Fruit fly (Drosophila melanogaster) S2 (cell line): ENCODE results near the gene Abcd3.

ENCODE experiments used
- CG8478 ChIP-seq: fragments of >200 bp; optimal IDR thresholded peaks from 2 replicates; lab custom pipeline; 2018
- CTCF ChIP-seq, 2 experiments: fragments of >200 bp; optimal IDR thresholded peaks; 2 replicates each; lab custom pipeline; 2018

DNA sequence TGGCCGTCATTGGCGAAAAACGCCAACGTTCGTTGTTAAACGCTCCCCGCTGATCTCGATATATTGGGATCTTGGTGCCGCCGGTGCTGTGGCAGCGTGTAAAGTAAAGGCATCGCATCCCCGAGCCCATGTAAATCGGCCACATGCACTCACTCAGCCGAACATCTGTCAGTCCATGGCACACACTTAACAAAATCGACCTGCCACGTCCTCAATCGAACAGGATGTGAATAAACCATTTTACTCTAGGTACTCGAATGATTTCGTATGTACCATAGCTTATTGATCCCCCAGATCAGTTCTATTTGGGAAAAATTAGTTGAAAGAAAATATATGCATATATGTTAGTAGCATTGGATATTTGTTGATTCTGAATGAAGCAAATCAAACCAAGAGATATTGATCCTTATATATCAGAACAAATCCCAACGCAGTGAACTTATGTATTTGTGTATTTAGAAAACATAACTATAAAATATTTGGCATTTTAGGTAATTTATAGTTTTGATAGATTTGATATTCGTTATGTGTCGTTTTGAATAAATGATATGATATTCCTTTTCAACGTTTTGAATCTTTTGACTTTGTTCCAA lies 34.1 kb upstream of the Abcd3 start:
- no peak for TF ChIP-seq CG8478 (lab: Kevin White, UChicago)
- no peak for TF ChIP-seq CTCF (optimal IDR thresholded peaks at IDR 0.05; lab: Kevin White, UChicago)
